Worm (Caenorhabditis elegans): ENCODE results near the gene daf-5.
"Not testable (repeated sequence)": the region's sequence is repeated elsewhere in the genome, so short reads cannot be mapped to it uniquely, and the experiment has no call there.

The daf-5 gene

DNA sequence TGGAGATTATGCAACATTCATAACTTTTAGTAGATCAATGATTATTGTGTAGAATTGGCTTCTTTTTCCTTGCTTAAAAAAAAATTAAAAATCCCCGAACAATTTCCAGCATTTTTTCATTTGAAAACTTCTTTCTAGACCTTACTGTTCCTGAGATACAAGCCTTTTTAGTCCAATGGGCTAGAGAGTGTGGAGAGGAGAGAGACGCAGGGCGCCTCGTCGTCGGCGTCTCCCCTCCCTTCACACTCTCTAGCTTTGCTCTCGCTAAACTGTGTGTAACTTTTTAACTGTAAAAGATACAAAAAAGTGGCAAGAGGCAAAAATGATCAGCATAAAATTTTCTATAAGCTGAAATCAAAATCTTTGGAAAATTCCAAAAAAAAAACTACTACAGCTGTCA is 46.9 kb downstream of the daf-5 start:
- TF ChIP-seq hmg-4 (GFP tag; optimal IDR thresholded peaks at IDR 0.05) (no peak), ceh-36 (tag; optimal IDR thresholded peaks at IDR 0.05) (no peak), scrt-1 (GFP tag; IDR thresholded peaks at IDR 0.05) (no peak), ets-7 (tag; optimal IDR thresholded peaks at IDR 0.05) (no peak), hnd-1 (tag; optimal IDR thresholded peaks at IDR 0.05) (no peak), ama-1 (optimal IDR thresholded peaks at IDR 0.05) (no peak), flt-1 (GFP tag; IDR thresholded peaks at IDR 0.05) (no peak), sea-1 (GFP tag; conservative IDR thresholded peaks at IDR 0.05) (no peak)

DNA sequence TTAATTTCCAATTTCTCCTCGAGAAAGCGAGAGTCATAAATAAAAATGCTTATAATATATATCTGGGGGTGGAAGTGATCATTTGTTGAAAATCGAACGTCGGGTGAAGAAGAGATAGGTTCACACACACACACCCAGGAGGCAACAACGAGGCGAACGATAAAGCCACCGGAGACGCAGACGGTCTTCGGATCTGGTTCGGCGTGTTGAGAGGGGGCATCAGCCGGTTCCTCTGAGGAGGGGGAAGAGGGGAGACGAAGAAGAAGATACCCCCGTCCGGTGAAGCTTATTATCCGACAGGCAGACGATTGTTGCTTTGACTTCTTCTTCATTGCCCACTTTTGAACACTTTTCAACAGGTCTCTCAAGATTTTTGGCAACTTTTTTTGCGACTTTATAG is 47.3 kb downstream of the daf-5 start:
- TF ChIP-seq tbx-37 (GFP tag; conservative IDR thresholded peaks at IDR 0.05) (no peak), scrt-1 (GFP tag; IDR thresholded peaks at IDR 0.05) (no peak), ceh-13 (GFP tag; optimal IDR thresholded peaks at IDR 0.05) (no peak)

DNA sequence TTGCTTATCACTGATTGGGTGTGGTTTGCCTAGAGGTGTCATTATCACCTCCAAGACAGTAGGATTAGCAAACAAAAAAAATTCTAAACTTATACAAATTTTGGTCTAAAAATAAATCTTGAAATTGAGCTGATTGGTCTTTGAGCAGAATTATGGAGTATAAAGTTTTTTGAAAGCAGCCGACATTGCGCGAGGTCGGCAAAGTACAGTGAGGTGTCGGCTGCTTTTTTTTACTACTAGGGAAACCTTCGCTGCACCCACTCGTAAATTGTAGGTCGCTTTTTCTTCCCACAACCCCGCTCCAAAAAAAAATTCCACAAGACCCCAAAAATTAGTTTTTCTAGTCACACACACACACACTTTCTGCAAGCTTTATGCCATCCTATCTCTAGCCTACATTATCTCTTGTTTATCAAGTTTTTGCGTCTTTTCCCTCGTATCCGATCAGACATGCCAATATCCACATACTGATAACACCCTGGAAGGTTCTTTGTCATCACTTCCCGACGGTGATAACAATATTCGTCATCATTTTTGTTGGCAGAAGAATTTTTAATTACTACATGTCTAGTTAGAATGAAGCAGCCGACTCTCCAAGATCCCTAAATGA is 48.2 kb downstream of the daf-5 start:
- TF ChIP-seq flt-1 (GFP tag; IDR thresholded peaks at IDR 0.05) (no peak), pes-1 (GFP tag; IDR thresholded peaks at IDR 0.05) (no peak), sea-1 (GFP tag; conservative IDR thresholded peaks at IDR 0.05) (no peak), tbx-11 (GFP tag; IDR thresholded peaks at IDR 0.05) (no peak), aly-1 (tag; optimal IDR thresholded peaks at IDR 0.05) (no peak), hmbx-1 (tag; optimal IDR thresholded peaks at IDR 0.05) (no peak), ets-7 (tag; optimal IDR thresholded peaks at IDR 0.05) (no peak), tra-4 (tag; optimal IDR thresholded peaks at IDR 0.05) (no peak), ama-1 (optimal IDR thresholded peaks at IDR 0.05) (no peak), hnd-1 (tag; optimal IDR thresholded peaks at IDR 0.05) (no peak), tbx-37 (GFP tag; conservative IDR thresholded peaks at IDR 0.05) (no peak), scrt-1 (GFP tag; IDR thresholded peaks at IDR 0.05) (no peak)

- TF ChIP-seq tbx-11 (GFP tag; IDR thresholded peaks at IDR 0.05): no peak
- no peak for TF ChIP-seq hmg-4 (GFP tag; optimal IDR thresholded peaks at IDR 0.05)
These were observed 49.9 kb downstream of the daf-5 start, which contains the start of gene F01D5.5 for ce11 chrII:14002200-14002599. Gene F01D5.5, minus strand, starts transcription at chrII:14002300.

ce11 chrII:14000044-14000443 is 52.1 kb downstream of the daf-5 start, which contains the start of gene F01D5.3:
Gene F01D5.3, minus strand, starts transcription at chrII:14000144.
- TF ChIP-seq tbx-11 (GFP tag; IDR thresholded peaks at IDR 0.05); tbx-37 (GFP tag; conservative IDR thresholded peaks at IDR 0.05); ama-1 (optimal IDR thresholded peaks at IDR 0.05): not testable (repeated sequence)

- TF ChIP-seq hnd-1 (tag; optimal IDR thresholded peaks at IDR 0.05) (no peak), ama-1 (optimal IDR thresholded peaks at IDR 0.05) (no peak), scrt-1 (GFP tag; IDR thresholded peaks at IDR 0.05) (no peak), B0310.2 (tag; optimal IDR thresholded peaks at IDR 0.05) (no peak), aly-1 (tag; optimal IDR thresholded peaks at IDR 0.05) (no peak), tra-4 (tag; optimal IDR thresholded peaks at IDR 0.05) (no peak), hmbx-1 (tag; optimal IDR thresholded peaks at IDR 0.05) (no peak), tbx-11 (GFP tag; IDR thresholded peaks at IDR 0.05) (no peak), pes-1 (GFP tag; IDR thresholded peaks at IDR 0.05) (no peak), F13C5.2 (tag; optimal IDR thresholded peaks at IDR 0.05) (no peak), ceh-36 (tag; optimal IDR thresholded peaks at IDR 0.05) (no peak), hmg-4 (GFP tag; optimal IDR thresholded peaks at IDR 0.05) (no peak), ets-7 (tag; optimal IDR thresholded peaks at IDR 0.05) (no peak), tbx-37 (GFP tag; conservative IDR thresholded peaks at IDR 0.05) (no peak)
These were observed 53.1 kb downstream of the daf-5 start, which contains the start of gene F01D5.2 for ce11 chrII:13998964-13999363. Gene F01D5.2, minus strand, starts transcription at chrII:13999064.

DNA sequence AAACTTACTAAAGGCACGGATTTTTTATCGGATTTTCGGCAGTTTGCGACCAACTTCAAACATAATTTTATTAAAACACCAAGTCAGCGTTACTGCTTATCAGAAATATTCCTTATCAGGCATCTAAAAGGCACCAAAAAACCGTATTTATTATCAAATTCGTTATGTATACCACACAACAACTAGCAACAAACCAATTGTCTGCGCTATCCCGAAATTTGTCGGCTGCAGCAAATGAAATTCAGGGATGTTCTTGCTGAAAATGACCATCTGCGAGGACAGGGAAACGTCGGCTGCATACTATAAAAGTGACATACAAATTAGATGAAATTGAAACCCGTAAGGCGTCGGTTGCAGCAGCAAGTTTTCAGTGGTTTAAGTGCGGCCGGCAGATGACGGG is 54.1 kb downstream of the daf-5 start:
- TF ChIP-seq ets-7 (tag; optimal IDR thresholded peaks at IDR 0.05) (no peak), tbx-37 (GFP tag; conservative IDR thresholded peaks at IDR 0.05) (no peak), sea-1 (GFP tag; conservative IDR thresholded peaks at IDR 0.05) (no peak), aly-1 (tag; optimal IDR thresholded peaks at IDR 0.05) (no peak), tra-4 (tag; optimal IDR thresholded peaks at IDR 0.05) (no peak)

ce11 chrII:13997477-13997876 is 54.6 kb downstream of the daf-5 start, which contains the start of gene F01D5.1:
Gene F01D5.1, minus strand, starts transcription at chrII:13997581.
- TF ChIP-seq ceh-13 (GFP tag; optimal IDR thresholded peaks at IDR 0.05): no peak
- TF ChIP-seq B0310.2 (tag; optimal IDR thresholded peaks at IDR 0.05): no peak
- TF ChIP-seq ceh-36 (tag; optimal IDR thresholded peaks at IDR 0.05): no peak
- TF ChIP-seq F13C5.2 (tag; optimal IDR thresholded peaks at IDR 0.05): no peak
- TF ChIP-seq hnd-1 (tag; optimal IDR thresholded peaks at IDR 0.05): no peak
- TF ChIP-seq tbx-37 (GFP tag; conservative IDR thresholded peaks at IDR 0.05): no peak
- no peak for TF ChIP-seq scrt-1 (GFP tag; IDR thresholded peaks at IDR 0.05)
- no peak for TF ChIP-seq aly-1 (tag; optimal IDR thresholded peaks at IDR 0.05)
- no peak for TF ChIP-seq ets-7 (tag; optimal IDR thresholded peaks at IDR 0.05)

ce11 chrII:13994934-13995333 is 57.2 kb downstream of the daf-5 start, which contains the start of gene Y39G8B.7:
Gene Y39G8B.7, minus strand, starts transcription at chrII:13995034.
- TF ChIP-seq ceh-36 (tag; optimal IDR thresholded peaks at IDR 0.05): no peak
- no peak for TF ChIP-seq B0310.2 (tag; optimal IDR thresholded peaks at IDR 0.05)
- no peak for TF ChIP-seq flt-1 (GFP tag; IDR thresholded peaks at IDR 0.05)
- no peak for TF ChIP-seq hmbx-1 (tag; optimal IDR thresholded peaks at IDR 0.05)
- TF ChIP-seq hmg-4 (GFP tag; optimal IDR thresholded peaks at IDR 0.05): no peak
- no peak for TF ChIP-seq aly-1 (tag; optimal IDR thresholded peaks at IDR 0.05)
- no peak for TF ChIP-seq ama-1 (optimal IDR thresholded peaks at IDR 0.05)
- no peak for TF ChIP-seq ets-7 (tag; optimal IDR thresholded peaks at IDR 0.05)
- TF ChIP-seq ceh-13 (GFP tag; optimal IDR thresholded peaks at IDR 0.05): no peak
- no peak for TF ChIP-seq tbx-37 (GFP tag; conservative IDR thresholded peaks at IDR 0.05)
- no peak for TF ChIP-seq scrt-1 (GFP tag; IDR thresholded peaks at IDR 0.05)
- no peak for TF ChIP-seq tra-4 (tag; optimal IDR thresholded peaks at IDR 0.05)
- no peak for TF ChIP-seq sea-1 (GFP tag; conservative IDR thresholded peaks at IDR 0.05)
- TF ChIP-seq hnd-1 (tag; optimal IDR thresholded peaks at IDR 0.05): no peak
- no peak for TF ChIP-seq pes-1 (GFP tag; IDR thresholded peaks at IDR 0.05)

Data from whole organism, early embryonic.